Worm (Caenorhabditis elegans) whole organism, young adult: ENCODE results near the gene wdfy-2.

Experiments used
- B0336.3 ChIP-seq: fragments of 200-800 bp; sonication (Bioruptor generic); IDR thresholded peaks from 2 replicates; pipeline ENCODE4 v1.3.6; 2022; ENCODE audit warnings: missing genetic modification characterization, missing compliant biosample characterization
- D2030.7 ChIP-seq: fragments of 200-800 bp; sonication (Bioruptor generic); IDR thresholded peaks from 2 replicates; pipeline ENCODE4 v1.3.6; 2022; ENCODE audit warnings: missing genetic modification reagents, missing genetic modification characterization, missing compliant biosample characterization
- F10E7.11 ChIP-seq: sonication (generic microtip); optimal IDR thresholded peaks from 2 replicates; lab custom pipeline; 2017; ENCODE audit warnings: mild to moderate bottlenecking, missing genetic modification characterization, moderate library complexity, missing compliant biosample characterization
- F33H1.4 ChIP-seq: fragments of 200-800 bp; sonication (Bioruptor generic); IDR thresholded peaks from 2 replicates; pipeline ENCODE4 v1.3.6; 2022; ENCODE audit warnings: missing genetic modification reagents, missing genetic modification characterization, missing compliant biosample characterization
- F55B11.4 ChIP-seq: sonication (generic microtip); optimal IDR thresholded peaks from 2 replicates; lab custom pipeline; 2016; ENCODE audit warnings: missing compliant biosample characterization, missing genetic modification characterization, borderline replicate concordance; ENCODE audit not compliant: insufficient read depth
- Y53F4B.3 ChIP-seq: fragments of 200-800 bp; sonication (Bioruptor generic); IDR thresholded peaks from 2 replicates; pipeline ENCODE4 v1.3.6; 2022; ENCODE audit warnings: missing genetic modification reagents, missing genetic modification characterization, missing compliant biosample characterization
- Y67H2A.10 ChIP-seq: fragments of 200-800 bp; sonication (Bioruptor generic); conservative IDR thresholded peaks from 2 replicates; pipeline ENCODE4 v1.3.6; 2022; ENCODE audit warnings: missing genetic modification reagents, missing genetic modification characterization, missing compliant biosample characterization
- Y79H2A.3 ChIP-seq: fragments of 200-800 bp; sonication (Bioruptor generic); conservative IDR thresholded peaks from 2 replicates; pipeline ENCODE4 v1.3.6; 2022; ENCODE audit warnings: missing genetic modification reagents, missing genetic modification characterization, missing compliant biosample characterization
- Y95B8A.8 ChIP-seq: fragments of 200-800 bp; sonication (Bioruptor generic); IDR thresholded peaks from 2 replicates; pipeline ENCODE4 v1.3.6; 2022; ENCODE audit warnings: missing genetic modification reagents, missing genetic modification characterization, missing compliant biosample characterization
- aptf-2 ChIP-seq: fragments of 200-800 bp; sonication (Bioruptor generic); conservative IDR thresholded peaks from 2 replicates; pipeline ENCODE4 v1.3.6; 2022; ENCODE audit warnings: missing genetic modification reagents, missing genetic modification characterization, missing compliant biosample characterization
- attf-5 ChIP-seq: fragments of 200-800 bp; sonication (Bioruptor generic); optimal IDR thresholded peaks from 2 replicates; lab custom pipeline; 2018; ENCODE audit warnings: mild to moderate bottlenecking, missing genetic modification characterization, missing compliant biosample characterization
- cebp-2 ChIP-seq: fragments of 200-800 bp; sonication (Bioruptor generic); IDR thresholded peaks from 2 replicates; pipeline ENCODE4 v1.3.6; 2022; ENCODE audit warnings: missing genetic modification characterization, missing compliant biosample characterization
- dox-1 ChIP-seq: fragments of 200-800 bp; sonication (Bioruptor generic); IDR thresholded peaks from 2 replicates; pipeline ENCODE4 v1.3.6; 2022; ENCODE audit warnings: missing genetic modification reagents, missing genetic modification characterization, missing compliant biosample characterization
- dpff-1 ChIP-seq: sonication (generic microtip); optimal IDR thresholded peaks from 2 replicates; lab custom pipeline; 2017; ENCODE audit warnings: mild to moderate bottlenecking, missing genetic modification characterization, missing compliant biosample characterization
- egl-18 ChIP-seq: fragments of 200-800 bp; sonication (Bioruptor generic); IDR thresholded peaks from 2 replicates; pipeline ENCODE4 v1.3.6; 2022; ENCODE audit warnings: missing genetic modification reagents, missing genetic modification characterization, missing compliant biosample characterization
- ekl-4 ChIP-seq: fragments of 200-800 bp; sonication (Bioruptor generic); IDR thresholded peaks from 2 replicates; pipeline ENCODE4 v1.3.6; 2022; ENCODE audit warnings: missing genetic modification reagents, missing genetic modification characterization, missing compliant biosample characterization
- him-1 ChIP-seq: sonication (generic microtip); optimal IDR thresholded peaks from 2 replicates; lab custom pipeline; 2016; ENCODE audit warnings: missing genotype, missing genetic modification reagents, missing genetic modification characterization, missing compliant biosample characterization
- hmg-1.2 ChIP-seq: fragments of 200-800 bp; sonication (Bioruptor generic); IDR thresholded peaks from 2 replicates; pipeline ENCODE4 v1.3.6; 2022; ENCODE audit warnings: missing genetic modification reagents, missing genetic modification characterization, missing compliant biosample characterization
- hsf-1 ChIP-seq: fragments of 200-800 bp; sonication (Bioruptor generic); IDR thresholded peaks from 2 replicates; pipeline ENCODE4 v1.3.6; 2022; ENCODE audit warnings: missing genetic modification reagents, missing genetic modification characterization, missing compliant biosample characterization
- lsl-1 ChIP-seq: fragments of 200-800 bp; sonication (Bioruptor generic); optimal IDR thresholded peaks from 2 replicates; lab custom pipeline; 2018; ENCODE audit warnings: mild to moderate bottlenecking, missing genetic modification characterization, moderate library complexity, missing compliant biosample characterization
- madf-10 ChIP-seq: sonication (generic microtip); optimal IDR thresholded peaks from 2 replicates; lab custom pipeline; 2016; ENCODE audit warnings: mild to moderate bottlenecking, missing genetic modification characterization, missing compliant biosample characterization
- madf-3 ChIP-seq: fragments of 200-800 bp; sonication (Bioruptor generic); IDR thresholded peaks from 2 replicates; pipeline ENCODE4 v1.3.6; 2022; ENCODE audit warnings: missing genetic modification reagents, missing genetic modification characterization, missing compliant biosample characterization
- madf-6 ChIP-seq: fragments of 200-800 bp; sonication (Bioruptor generic); IDR thresholded peaks from 2 replicates; pipeline ENCODE4 v1.3.6; 2022; ENCODE audit warnings: missing genetic modification reagents, missing genetic modification characterization, missing compliant biosample characterization
- madf-8 ChIP-seq: fragments of 200-800 bp; sonication (Bioruptor generic); conservative IDR thresholded peaks from 2 replicates; pipeline ENCODE4 v1.3.6; 2022; ENCODE audit warnings: missing genetic modification reagents, missing genetic modification characterization, missing compliant biosample characterization
- mxl-1 ChIP-seq: sonication (generic microtip); optimal IDR thresholded peaks from 2 replicates; lab custom pipeline; 2016; ENCODE audit warnings: missing genetic modification characterization, missing compliant biosample characterization
- nhr-90 ChIP-seq: sonication (generic microtip); optimal IDR thresholded peaks from 2 replicates; lab custom pipeline; 2016; ENCODE audit warnings: missing genotype, mild to moderate bottlenecking, missing genetic modification characterization, missing compliant biosample characterization
- pbrm-1 ChIP-seq: fragments of 200-800 bp; sonication (Bioruptor generic); IDR thresholded peaks from 2 replicates; pipeline ENCODE4 v1.3.6; 2022; ENCODE audit warnings: missing genetic modification reagents, missing genetic modification characterization, missing compliant biosample characterization
- pha-4 ChIP-seq: fragments of 150-350 bp; sonication (generic microtip); optimal IDR thresholded peaks from 2 replicates; lab custom pipeline; 2014; ENCODE audit warnings: missing biosample characterization, missing genetic modification reagents, missing genetic modification characterization
- snpc-1.1 ChIP-seq: sonication (generic microtip); optimal IDR thresholded peaks from 2 replicates; lab custom pipeline; 2017; ENCODE audit warnings: missing genetic modification characterization, mild to moderate bottlenecking, missing compliant biosample characterization, antibody characterized with exemption, moderate library complexity, missing genotype, missing genetic modification reagents; ENCODE audit not compliant: insufficient read depth
- unc-130 ChIP-seq: sonication (generic microtip); optimal IDR thresholded peaks from 2 replicates; lab custom pipeline; 2016; ENCODE audit warnings: missing genetic modification reagents, missing genetic modification characterization, missing compliant biosample characterization
- unc-62 ChIP-seq: fragments of 150-350 bp; optimal IDR thresholded peaks from 2 replicates; lab custom pipeline; 2014; ENCODE audit warnings: missing biosample characterization, missing genetic modification reagents, missing genetic modification characterization
- xnd-1 ChIP-seq: sonication (generic microtip); optimal IDR thresholded peaks from 2 replicates; lab custom pipeline; 2016; ENCODE audit warnings: missing genotype, missing genetic modification reagents, missing genetic modification characterization, missing compliant biosample characterization
- ztf-28 ChIP-seq: fragments of 200-800 bp; sonication (Bioruptor generic); IDR thresholded peaks from 2 replicates; pipeline ENCODE4 v1.3.6; 2022; ENCODE audit warnings: missing genetic modification reagents, missing genetic modification characterization, missing compliant biosample characterization

Gene wdfy-2

ce11 chrII:9333034-9333433, 13.4 kb downstream of the wdfy-2 start (continued):
- TF ChIP-seq madf-6 (GFP tag; lab: Robert Waterston, UW), result no peak
- TF ChIP-seq madf-10, result no peak
- no peak for TF ChIP-seq F10E7.11
- peak; percentile 88 for TF ChIP-seq snpc-1.1 (tag; lab: Kevin White, UChicago)
- no peak for TF ChIP-seq xnd-1 (tag; lab: Kevin White, UChicago)
- TF ChIP-seq Y67H2A.10 (GFP tag; lab: Robert Waterston, UW), result no peak
- no peak for TF ChIP-seq lsl-1 (GFP tag; lab: Kevin White, UChicago)
- TF ChIP-seq pha-4 (tag; lab: Kevin White, UChicago), result no peak

- TF ChIP-seq pbrm-1 (GFP tag; lab: Robert Waterston, UW), result 0 out of 2 replicates have a peak, but pooled peaks have one; percentile 11
- no peak for TF ChIP-seq nhr-90
- no peak for TF ChIP-seq F55B11.4 (tag; lab: Kevin White, UChicago)
- TF ChIP-seq Y95B8A.8 (GFP tag; lab: Robert Waterston, UW), result no peak
- TF ChIP-seq unc-62, result no peak
- TF ChIP-seq aptf-2 (GFP tag; lab: Robert Waterston, UW), result no peak
- TF ChIP-seq, all 124 proteins: peak for 1
Measured at ce11 chrII:9333714-9334113, 14.0 kb downstream of the wdfy-2 start, which contains the start of gene scp-1. Gene scp-1 (plus strand): TSS chrII:9334014.

ce11 chrII:9336651-9337050, 17.0 kb downstream of the wdfy-2 start:
- TF ChIP-seq F55B11.4 (tag; lab: Kevin White, UChicago), result no peak
- no peak for TF ChIP-seq madf-8 (GFP tag; lab: Robert Waterston, UW)
- peak; percentile 73 for TF ChIP-seq hsf-1 (GFP tag; lab: Robert Waterston, UW)
- TF ChIP-seq hmg-1.2 (GFP tag; lab: Robert Waterston, UW), result no peak
- no peak for TF ChIP-seq madf-10

- TF ChIP-seq D2030.7 (GFP tag; lab: Robert Waterston, UW) (no peak), him-1 (no peak), egl-18 (GFP tag; lab: Robert Waterston, UW) (no peak), aptf-2 (GFP tag; lab: Robert Waterston, UW) (no peak), pbrm-1 (GFP tag; lab: Robert Waterston, UW) (no peak), dpff-1 (no peak), mxl-1 (tag; lab: Kevin White, UChicago) (no peak), Y53F4B.3 (no peak), madf-3 (GFP tag; lab: Robert Waterston, UW) (no peak), ztf-28 (GFP tag; lab: Robert Waterston, UW) (no peak), F33H1.4 (GFP tag; lab: Robert Waterston, UW) (no peak), unc-130 (GFP tag; lab: Kevin White, UChicago) (no peak), ekl-4 (no peak), Y79H2A.3 (GFP tag; lab: Robert Waterston, UW) (no peak), xnd-1 (tag; lab: Kevin White, UChicago) (no peak), B0336.3 (GFP tag; lab: Robert Waterston, UW) (no peak), madf-6 (GFP tag; lab: Robert Waterston, UW) (no peak), cebp-2 (no peak), dox-1 (GFP tag; lab: Robert Waterston, UW) (no peak), attf-5 (GFP tag; lab: Kevin White, UChicago) (no peak)
Measured at ce11 chrII:9338859-9339258, 19.2 kb downstream of the wdfy-2 start, which contains the start of gene ttll-12. Gene ttll-12 (plus strand): TSS chrII:9338997.
